Worm (Caenorhabditis elegans) whole organism, mixed stage, embryonic: ENCODE results near the gene F14F7.5.

Experiments used
- bed-3 ChIP-seq: fragments of 200-800 bp; sonication (Bioruptor generic); optimal IDR thresholded peaks from 3 replicates; lab custom pipeline; 2018; ENCODE audit warnings: mild to moderate bottlenecking, missing genetic modification characterization, moderate library complexity, missing compliant biosample characterization
- cnd-1 ChIP-seq: fragments of 200-800 bp; sonication (Bioruptor generic); optimal IDR thresholded peaks from 2 replicates; lab custom pipeline; 2018; ENCODE audit warnings: mild to moderate bottlenecking, missing genetic modification characterization, missing compliant biosample characterization
- elt-3 ChIP-seq: fragments of 150-350 bp; optimal IDR thresholded peaks from 2 replicates; lab custom pipeline; 2014; ENCODE audit warnings: missing biosample characterization, missing genetic modification characterization
- lin-32 ChIP-seq: fragments of 200-800 bp; sonication (Bioruptor generic); optimal IDR thresholded peaks from 2 replicates; lab custom pipeline; 2018; ENCODE audit warnings: mild to moderate bottlenecking, missing genetic modification characterization, missing compliant biosample characterization

DNA sequence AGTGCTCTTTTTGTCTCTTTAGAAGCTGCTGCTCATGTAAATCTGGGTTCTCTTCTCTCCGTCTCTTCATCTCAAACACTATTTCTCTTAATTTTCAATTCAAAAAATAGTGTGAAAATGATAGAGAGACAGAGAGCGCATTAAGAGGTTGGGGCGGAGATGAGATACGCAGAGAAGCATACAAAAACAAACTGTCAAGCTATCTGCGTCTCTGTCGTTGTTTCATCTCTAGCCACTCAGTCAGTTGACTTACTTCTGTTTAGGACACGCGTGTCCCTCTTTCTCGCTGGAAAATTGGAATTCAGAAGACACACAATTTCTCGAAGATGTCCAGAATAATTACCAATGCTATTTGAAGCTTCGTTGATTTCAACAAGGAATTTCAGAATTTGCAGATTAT is 29.3 kb downstream of the F14F7.5 start:
- TF ChIP-seq elt-3: no peak
- TF ChIP-seq bed-3 (GFP tag; lab: Kevin White, UChicago): no peak
- no peak for TF ChIP-seq lin-32
- TF ChIP-seq cnd-1 (tag; lab: Kevin White, UChicago): no peak
